Worm (Caenorhabditis elegans): Measurements from ENCODE around the gene F58E6.8.

- TF ChIP-seq pha-4 (tag; optimal IDR thresholded peaks at IDR 0.05) = no peak
- no peak for TF ChIP-seq K09A11.1 (tag; optimal IDR thresholded peaks at IDR 0.05; ENCODE audit: insufficient read depth)
- no peak for TF ChIP-seq che-1 (tag; optimal IDR thresholded peaks at IDR 0.05)
- no peak for TF ChIP-seq ceh-9 (tag; optimal IDR thresholded peaks at IDR 0.05)
- TF ChIP-seq ceh-30 (tag; optimal IDR thresholded peaks at IDR 0.05) = no peak
- no peak for TF ChIP-seq ceh-31 (tag; optimal IDR thresholded peaks at IDR 0.05)
- no peak for TF ChIP-seq ets-4 (tag; optimal IDR thresholded peaks at IDR 0.05)
Observed at ce11 chrV:9733920-9734454, 21.6 kb downstream of the F58E6.8 start, which contains the start of gene cal-7.

Measured in whole organism, late embryonic.